Worm (Caenorhabditis elegans): ENCODE results near the gene Y59C2A.2.
"Not testable (repeated sequence)": the region's sequence is repeated elsewhere in the genome, so short reads cannot be mapped to it uniquely, and the experiment has no call there.

The Y59C2A.2 gene

DNA sequence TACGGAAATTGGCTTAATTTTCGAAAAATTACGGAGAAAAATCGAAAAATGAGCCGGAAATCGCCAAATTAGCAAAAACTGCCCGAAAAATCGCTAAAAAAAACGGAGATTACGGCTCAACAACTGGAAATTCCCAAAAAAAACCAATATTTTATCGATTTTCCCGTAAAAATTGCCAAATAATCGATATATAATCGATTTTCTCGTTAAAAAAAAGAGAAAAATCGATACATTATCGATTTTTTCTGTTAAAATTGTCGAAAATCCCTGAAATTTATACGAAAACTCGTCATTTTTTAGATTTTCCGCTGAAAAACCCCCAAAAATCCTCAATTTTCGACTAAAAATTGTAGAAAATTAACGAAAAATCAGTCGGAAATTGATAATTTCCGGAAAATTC, 32.4 kb upstream of the Y59C2A.2 start:
- TF ChIP-seq irx-1 (tag; optimal IDR thresholded peaks at IDR 0.05) = no peak
- no peak for TF ChIP-seq lin-14 (GFP tag; optimal IDR thresholded peaks at IDR 0.05)
- no peak for TF ChIP-seq ceh-63 (GFP tag; optimal IDR thresholded peaks at IDR 0.05)
- no peak for TF ChIP-seq ceh-88 (GFP tag; IDR thresholded peaks at IDR 0.05)
- TF ChIP-seq nhr-20 (tag; optimal IDR thresholded peaks at IDR 0.05) = no peak
- TF ChIP-seq hlh-4 (tag; optimal IDR thresholded peaks at IDR 0.05) = no peak
- no peak for TF ChIP-seq ceh-8 (GFP tag; optimal IDR thresholded peaks at IDR 0.05)
- TF ChIP-seq efl-1 (optimal IDR thresholded peaks at IDR 0.05) = no peak
- TF ChIP-seq efl-1 (GFP tag; optimal IDR thresholded peaks at IDR 0.05 in 1 of 2) = no peak
- no peak for TF ChIP-seq ztf-4 (tag; optimal IDR thresholded peaks at IDR 0.05)
- no peak for TF ChIP-seq lin-35 (GFP tag; optimal IDR thresholded peaks at IDR 0.05)
- TF ChIP-seq lin-13 (GFP tag; optimal IDR thresholded peaks at IDR 0.05) = no peak
- no peak for TF ChIP-seq xbp-1 (tag; optimal IDR thresholded peaks at IDR 0.05)
- no peak for TF ChIP-seq elt-3 (tag; optimal IDR thresholded peaks at IDR 0.05)
- no peak for TF ChIP-seq isw-1 (GFP tag; IDR thresholded peaks at IDR 0.05)
- no peak for TF ChIP-seq mef-2 (tag; optimal IDR thresholded peaks at IDR 0.05)
- no peak for TF ChIP-seq ces-1 (GFP tag; optimal IDR thresholded peaks at IDR 0.05)
- no peak for TF ChIP-seq swsn-7 (tag; optimal IDR thresholded peaks at IDR 0.05)
- no peak for TF ChIP-seq nhr-19 (GFP tag; conservative IDR thresholded peaks at IDR 0.05)
- TF ChIP-seq nhr-76 (tag; optimal IDR thresholded peaks at IDR 0.05) = no peak
- TF ChIP-seq Y116A8C.19 (tag; optimal IDR thresholded peaks at IDR 0.05; ENCODE audit: borderline replicate concordance) = no peak

DNA sequence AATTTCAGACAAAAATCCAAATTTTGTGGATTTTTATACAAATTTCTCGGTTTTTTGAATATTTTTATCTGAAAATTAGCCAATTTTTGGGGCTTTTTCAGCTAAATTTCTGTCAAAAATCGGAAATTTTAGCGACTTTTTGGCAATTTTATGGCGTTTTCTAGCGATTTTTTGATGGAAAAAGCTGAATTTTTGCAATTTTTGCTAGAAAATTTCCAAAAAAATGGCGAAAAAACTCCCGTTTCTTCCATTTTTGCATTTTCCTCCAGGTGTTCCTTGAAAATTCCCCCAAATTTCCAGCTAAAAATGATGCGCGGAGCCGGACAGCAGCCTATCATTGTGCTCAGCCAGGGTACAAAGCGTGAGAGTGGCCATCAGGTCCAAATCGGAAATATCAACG, 29.3 kb upstream of the Y59C2A.2 start, which contains the start of gene cct-3:
cct-3 (plus strand) TSS at position 301 of the 400 bp plus-strand sequence.
- TF ChIP-seq ama-1 (optimal IDR thresholded peaks at IDR 0.05) (no peak), ces-1 (GFP tag; optimal IDR thresholded peaks at IDR 0.05) (no peak), efl-1 (optimal IDR thresholded peaks at IDR 0.05) (no peak), efl-1 (GFP tag; optimal IDR thresholded peaks at IDR 0.05 in 1 of 2) (peak in 1 of 2 experiments; percentile 59), ztf-4 (tag; optimal IDR thresholded peaks at IDR 0.05) (no peak), lir-3 (tag; optimal IDR thresholded peaks at IDR 0.05; ENCODE audit: poor library complexity) (no peak), unc-86 (tag; optimal IDR thresholded peaks at IDR 0.05) (no peak)

DNA sequence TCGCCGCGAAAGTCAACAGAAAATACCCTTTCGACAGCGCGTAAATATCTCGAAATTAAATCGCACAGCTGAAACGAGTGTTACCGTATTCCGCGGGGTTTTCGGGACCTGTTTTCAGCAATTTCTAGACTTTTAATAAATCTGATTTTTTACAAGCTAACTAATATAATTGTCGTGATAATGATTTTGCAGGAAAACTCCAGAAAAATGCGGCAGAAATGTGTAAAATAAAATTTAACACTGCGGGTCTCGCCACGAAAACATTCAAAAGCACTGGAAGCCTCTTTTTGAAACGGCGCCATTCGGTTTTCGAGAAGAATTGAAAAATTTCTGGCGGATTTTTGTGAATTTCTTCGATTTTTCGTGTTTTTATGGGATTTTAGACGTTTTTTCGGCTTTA, 28.5 kb upstream of the Y59C2A.2 start, which contains the start of gene F54A3.6:
F54A3.6 (minus strand) TSS at position 42 of the 400 bp plus-strand sequence.
- TF ChIP-seq isw-1 (GFP tag; IDR thresholded peaks at IDR 0.05) (peak; percentile 57), efl-1 (optimal IDR thresholded peaks at IDR 0.05) (peak; percentile 9 to 15), lsy-2 (tag; optimal IDR thresholded peaks at IDR 0.05) (peak; percentile 60 to 90)
- TF ChIP-seq efl-1 (GFP tag; optimal IDR thresholded peaks at IDR 0.05 in 1 of 2) = not testable (repeated sequence)

DNA sequence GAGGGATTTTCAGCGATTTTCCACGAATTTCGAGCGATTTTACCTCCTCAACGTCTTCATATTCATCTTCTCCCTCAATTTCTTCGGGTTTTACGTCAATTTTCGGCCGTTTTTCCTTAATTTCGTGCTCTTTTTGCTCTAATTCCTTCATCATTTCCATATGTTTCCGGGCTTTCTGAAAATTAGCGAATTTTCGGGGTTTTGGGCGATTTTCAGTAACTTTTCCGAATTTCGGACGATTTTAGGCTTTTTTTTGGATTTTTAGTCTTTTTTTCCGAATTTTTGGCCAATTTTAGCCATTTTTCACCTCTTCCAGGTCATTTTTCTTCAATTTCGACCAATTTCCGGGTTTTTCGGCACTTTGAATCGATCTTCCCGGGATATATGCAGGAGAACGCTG, 26.4 kb upstream of the Y59C2A.2 start:
- TF ChIP-seq lin-15B (tag; optimal IDR thresholded peaks at IDR 0.05) = no peak
- peak; percentile 4 for TF ChIP-seq nhr-85 (tag)
- no peak for TF ChIP-seq hpl-2 (GFP tag; optimal IDR thresholded peaks at IDR 0.05)
- no peak for TF ChIP-seq sptf-1 (tag; optimal IDR thresholded peaks at IDR 0.05)
- TF ChIP-seq nhr-77 (tag; optimal IDR thresholded peaks at IDR 0.05) = no peak

DNA sequence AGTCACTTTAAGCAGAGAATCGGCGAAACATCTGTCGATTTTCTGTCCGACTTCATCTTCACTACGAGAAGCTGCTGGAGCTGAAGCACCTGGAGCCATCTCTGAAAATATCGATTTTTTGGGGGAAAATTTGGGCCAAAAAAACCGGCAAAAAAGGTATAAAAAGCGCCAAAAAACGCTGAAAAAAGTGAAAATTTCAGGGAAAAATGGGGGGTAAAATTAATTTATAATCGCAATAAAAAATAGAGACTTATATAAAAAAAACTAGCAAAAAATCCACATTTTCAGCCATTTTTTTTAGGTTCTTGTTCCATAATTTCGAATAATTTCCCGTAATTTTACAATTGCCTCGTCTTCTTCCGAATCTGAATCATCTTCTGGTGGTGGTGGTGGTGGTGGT, 21.7 kb upstream of the Y59C2A.2 start, which contains the start of gene F54A3.5:
F54A3.5 (minus strand) TSS at position 101 of the 400 bp plus-strand sequence.
- TF ChIP-seq nhr-90 (tag; optimal IDR thresholded peaks at IDR 0.05; ENCODE audit: poor library complexity) = no peak
- TF ChIP-seq lir-3 (tag; optimal IDR thresholded peaks at IDR 0.05; ENCODE audit: poor library complexity) = no peak
- TF ChIP-seq unc-30 (tag; optimal IDR thresholded peaks at IDR 0.05) = no peak
- no peak for TF ChIP-seq isw-1 (GFP tag; IDR thresholded peaks at IDR 0.05)
- no peak for TF ChIP-seq ztf-4 (tag; optimal IDR thresholded peaks at IDR 0.05)
- no peak for TF ChIP-seq nhr-47 (tag; optimal IDR thresholded peaks at IDR 0.05)
- no peak for TF ChIP-seq rnt-1 (tag; optimal IDR thresholded peaks at IDR 0.05)
- TF ChIP-seq elt-3 (tag; optimal IDR thresholded peaks at IDR 0.05) = no peak
- TF ChIP-seq aha-1 (tag; optimal IDR thresholded peaks at IDR 0.05) = no peak

Data from whole organism, L1 larva.